Worm (Caenorhabditis elegans): ENCODE data around the gene gcsh-1.

gcsh-1 gene

DNA sequence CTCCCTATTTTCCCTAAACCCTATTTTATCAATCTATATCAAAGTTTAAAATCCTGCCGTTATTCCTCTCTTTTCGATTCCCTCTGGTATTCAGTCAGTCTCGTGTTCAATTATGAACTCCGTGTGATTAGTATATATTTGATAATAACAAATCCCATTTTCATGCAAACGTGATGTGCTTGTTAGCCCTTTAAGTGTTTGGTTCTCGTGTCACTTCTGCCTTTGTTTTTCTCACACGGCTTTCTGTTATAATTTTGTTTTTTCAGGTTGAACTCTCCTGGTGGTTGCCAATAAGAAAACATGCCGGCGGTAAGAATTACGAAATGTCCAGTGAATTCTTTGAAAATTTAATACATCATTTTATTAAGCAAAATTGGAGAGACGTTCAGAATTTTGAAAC is 48.3 kb downstream of the gcsh-1 start, which contains the start of gene M163.21:
Gene M163.21, plus strand, starts transcription at position 301 of the 400 bp plus-strand sequence.
- TF ChIP-seq sem-2 (GFP tag; optimal IDR thresholded peaks at IDR 0.05) (no peak), unc-62 (GFP tag; optimal IDR thresholded peaks at IDR 0.05) (no peak), tbx-8 (GFP tag; optimal IDR thresholded peaks at IDR 0.05) (no peak), mep-1 (tag; optimal IDR thresholded peaks at IDR 0.05) (no peak), ces-1 (GFP tag; optimal IDR thresholded peaks at IDR 0.05) (no peak), mab-5 (tag; optimal IDR thresholded peaks at IDR 0.05) (no peak), unc-39 (tag; optimal IDR thresholded peaks at IDR 0.05) (no peak), nhr-237 (tag; optimal IDR thresholded peaks at IDR 0.05) (no peak), cnd-1 (tag; optimal IDR thresholded peaks at IDR 0.05) (no peak), M03D4.4 (tag; optimal IDR thresholded peaks at IDR 0.05) (no peak), nhr-28 (tag; optimal IDR thresholded peaks at IDR 0.05) (no peak), ceh-83 (GFP tag; optimal IDR thresholded peaks at IDR 0.05) (no peak), snpc-4 (tag; optimal IDR thresholded peaks at IDR 0.05) (no peak), lsy-2 (tag; optimal IDR thresholded peaks at IDR 0.05) (no peak), ztf-11 (tag; optimal IDR thresholded peaks at IDR 0.05) (no peak), unc-120 (tag; optimal IDR thresholded peaks at IDR 0.05; ENCODE audit: poor library complexity, severe bottlenecking) (no peak), bed-3 (GFP tag; optimal IDR thresholded peaks at IDR 0.05) (no peak), nhr-12 (tag; optimal IDR thresholded peaks at IDR 0.05) (no peak), drap-1 (GFP tag; optimal IDR thresholded peaks at IDR 0.05) (no peak), hlh-1 (tag; optimal IDR thresholded peaks at IDR 0.05) (no peak)

DNA sequence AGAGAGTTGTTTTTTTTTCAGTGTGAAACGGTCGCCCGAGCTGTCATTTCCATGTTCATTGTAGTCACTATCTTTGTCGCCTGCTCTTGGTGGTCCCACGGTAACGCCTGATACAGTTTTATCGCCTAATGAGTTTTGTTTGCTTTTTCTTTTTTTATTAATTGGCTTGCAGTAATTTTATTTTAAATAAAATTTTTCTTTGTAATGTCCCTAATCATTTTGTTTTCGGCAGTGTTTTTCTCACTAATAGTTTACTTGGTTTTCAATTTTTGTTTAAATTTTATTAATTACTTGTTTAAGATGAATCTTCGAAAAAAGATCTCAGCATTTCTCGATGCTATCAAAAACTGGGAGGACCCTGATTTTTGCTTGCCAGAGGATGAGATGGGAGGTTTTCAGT is 49.3 kb downstream of the gcsh-1 start, which contains the start of gene M163.22:
Gene M163.22, plus strand, starts transcription at position 301 of the 400 bp plus-strand sequence.
- TF ChIP-seq elt-1 (tag; optimal IDR thresholded peaks at IDR 0.05; ENCODE audit: borderline replicate concordance, insufficient read depth) (no peak), unc-120 (tag; optimal IDR thresholded peaks at IDR 0.05; ENCODE audit: poor library complexity, severe bottlenecking) (no peak)

DNA sequence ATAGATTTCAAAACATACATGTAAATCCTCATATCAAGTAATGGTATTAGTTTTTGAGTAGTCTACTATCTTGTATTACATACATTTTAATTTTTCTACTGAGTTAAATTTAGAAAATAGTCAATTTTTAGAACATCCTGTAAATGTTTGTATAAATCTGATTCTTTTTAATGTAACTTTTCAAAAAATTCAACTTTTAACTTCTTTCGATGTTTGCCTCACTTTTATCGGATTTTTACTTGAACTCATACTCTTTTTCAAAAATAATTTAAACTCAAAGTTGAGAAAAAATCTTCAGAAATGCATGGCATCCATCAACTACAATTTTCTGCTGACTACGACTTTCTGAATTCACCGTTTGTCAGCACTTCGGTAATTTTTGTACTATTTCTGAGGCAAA is 50.4 kb downstream of the gcsh-1 start, which contains the start of gene M163.7:
Gene M163.7, plus strand, starts transcription at position 301 of the 400 bp plus-strand sequence.
- TF ChIP-seq ceh-43 (GFP tag; optimal IDR thresholded peaks at IDR 0.05) (no peak), lsy-2 (tag; optimal IDR thresholded peaks at IDR 0.05) (no peak), lin-13 (tag; optimal IDR thresholded peaks at IDR 0.05) (no peak), hlh-1 (tag; optimal IDR thresholded peaks at IDR 0.05) (no peak), nhr-2 (tag; optimal IDR thresholded peaks at IDR 0.05) (no peak), unc-39 (tag; optimal IDR thresholded peaks at IDR 0.05) (no peak), sptf-1 (tag; optimal IDR thresholded peaks at IDR 0.05) (no peak), mls-2 (tag; optimal IDR thresholded peaks at IDR 0.05) (no peak), zip-8 (tag; optimal IDR thresholded peaks at IDR 0.05) (no peak), mep-1 (tag; optimal IDR thresholded peaks at IDR 0.05) (no peak), blmp-1 (tag; optimal IDR thresholded peaks at IDR 0.05) (no peak), ceh-39 (tag; optimal IDR thresholded peaks at IDR 0.05) (no peak), elt-3 (tag; optimal IDR thresholded peaks at IDR 0.05) (no peak), ces-1 (GFP tag; optimal IDR thresholded peaks at IDR 0.05) (no peak), ceh-83 (GFP tag; optimal IDR thresholded peaks at IDR 0.05) (no peak), pha-4 (tag; optimal IDR thresholded peaks at IDR 0.05) (no peak), ham-2 (GFP tag; optimal IDR thresholded peaks at IDR 0.05) (no peak), snpc-4 (tag; optimal IDR thresholded peaks at IDR 0.05) (no peak)

All from whole organism, mixed stage, embryonic.